Fruit fly (Drosophila melanogaster) whole organism, embryonic: ENCODE measurements around the gene ScpX.

Source experiments
- Awh ChIP-seq: fragments of 200-800 bp; sonication (Bioruptor generic); IDR thresholded peaks from 2 replicates; pipeline ENCODE4, ENCODE4 v1.3.6; 2022; ENCODE audit warnings: missing biosample characterization, missing genetic modification characterization
- B-H2 ChIP-seq: fragments of 200-800 bp; sonication (Bioruptor generic); optimal IDR thresholded peaks from 2 replicates; lab custom pipeline; 2018; ENCODE audit warnings: missing biosample characterization, mild to moderate bottlenecking, missing genetic modification characterization
- CG10267 ChIP-seq: fragments of 200-800 bp; sonication (Bioruptor generic); optimal IDR thresholded peaks from 2 replicates; lab custom pipeline; 2018; ENCODE audit warnings: missing biosample characterization, mild to moderate bottlenecking, missing genetic modification characterization, moderate library complexity
- CG11456 ChIP-seq: fragments of 200-800 bp; sonication (Bioruptor generic); IDR thresholded peaks from 3 replicates; pipeline ENCODE4 v1.3.6; 2022; ENCODE audit warnings: missing biosample characterization, missing genetic modification characterization
- CG11504 ChIP-seq: fragments of 200-800 bp; sonication (Bioruptor generic); optimal IDR thresholded peaks from 3 replicates; lab custom pipeline; 2019; ENCODE audit warnings: missing biosample characterization, mild to moderate bottlenecking, missing genetic modification characterization, moderate library complexity
- CG11560 ChIP-seq: fragments of 200-800 bp; sonication (Bioruptor generic); IDR thresholded peaks from 3 replicates; pipeline ENCODE4 v1.3.6; 2022; ENCODE audit warnings: missing biosample characterization, missing genetic modification characterization
- CG12236 ChIP-seq: fragments of 200-800 bp; sonication (Bioruptor generic); optimal IDR thresholded peaks from 2 replicates; lab custom pipeline; 2016; ENCODE audit warnings: missing biosample characterization, missing genetic modification characterization
- CG12299 ChIP-seq: fragments of 200-800 bp; sonication (Bioruptor generic); optimal IDR thresholded peaks from 2 replicates; lab custom pipeline; 2018; ENCODE audit warnings: missing biosample characterization, mild to moderate bottlenecking, missing genetic modification characterization
- CG13296 ChIP-seq: fragments of 200-800 bp; sonication (Bioruptor generic); optimal IDR thresholded peaks from 3 replicates; lab custom pipeline; 2018; ENCODE audit warnings: missing biosample characterization, mild to moderate bottlenecking, missing genetic modification characterization
- CG14014 ChIP-seq: fragments of 200-800 bp; sonication (Bioruptor generic); IDR thresholded peaks from 2 replicates; pipeline ENCODE4 v1.3.6; 2022; ENCODE audit warnings: missing biosample characterization, missing genetic modification characterization
- CG1529 ChIP-seq: fragments of 200-800 bp; sonication (Bioruptor generic); optimal IDR thresholded peaks from 3 replicates; lab custom pipeline; 2018; ENCODE audit warnings: missing biosample characterization, missing genetic modification characterization
- CG17186 ChIP-seq: fragments of 200-800 bp; sonication (Bioruptor generic); optimal IDR thresholded peaks from 3 replicates; lab custom pipeline; 2017; ENCODE audit warnings: missing biosample characterization, missing genetic modification reagents, missing genetic modification characterization
- CG17328 ChIP-seq: fragments of 200-800 bp; sonication (Bioruptor generic); IDR thresholded peaks from 2 replicates; pipeline ENCODE4 v1.3.6; 2022; ENCODE audit warnings: missing biosample characterization, missing genetic modification characterization
- CG2129 ChIP-seq: fragments of 200-800 bp; sonication (Bioruptor generic); IDR thresholded peaks from 2 replicates; pipeline ENCODE4 v1.3.6; 2022; ENCODE audit warnings: missing biosample characterization, missing genetic modification characterization; ENCODE audit not compliant: partially characterized antibody
- CG32772 ChIP-seq: fragments of 200-800 bp; sonication (Bioruptor generic); IDR thresholded peaks from 2 replicates; pipeline ENCODE4 v1.3.6; 2022; ENCODE audit warnings: missing biosample characterization, missing genetic modification characterization
- CG33557 ChIP-seq: fragments of 200-800 bp; sonication (Bioruptor generic); optimal IDR thresholded peaks from 2 replicates; lab custom pipeline; 2019; ENCODE audit warnings: missing biosample characterization, mild to moderate bottlenecking, missing genetic modification characterization, moderate library complexity
- CG3847 ChIP-seq: fragments of 200-800 bp; sonication (Bioruptor generic); IDR thresholded peaks from 2 replicates; pipeline ENCODE4 v1.3.6; 2022; ENCODE audit warnings: missing biosample characterization, missing genetic modification characterization
- CG5180 ChIP-seq: fragments of 200-800 bp; sonication (Bioruptor generic); optimal IDR thresholded peaks from 3 replicates; lab custom pipeline; 2017; ENCODE audit warnings: missing biosample characterization, missing genetic modification characterization, mild to moderate bottlenecking, moderate library complexity, missing genetic modification reagents
- CG6175 ChIP-seq: fragments of 200-800 bp; sonication (Bioruptor generic); IDR thresholded peaks from 3 replicates; pipeline ENCODE4 v1.3.6; 2022; ENCODE audit warnings: missing biosample characterization, missing genetic modification characterization
- CG7271 ChIP-seq: fragments of 200-800 bp; sonication (Bioruptor generic); optimal IDR thresholded peaks from 2 replicates; lab custom pipeline; 2018; ENCODE audit warnings: missing biosample characterization, mild to moderate bottlenecking, missing genetic modification characterization, moderate library complexity
- CG7372 ChIP-seq: fragments of 200-800 bp; sonication (Bioruptor generic); IDR thresholded peaks from 2 replicates; pipeline ENCODE4 v1.3.6; 2022; ENCODE audit warnings: missing biosample characterization, missing genetic modification characterization
- CG8359 ChIP-seq: fragments of 200-800 bp; sonication (Bioruptor generic); optimal IDR thresholded peaks from 2 replicates; lab custom pipeline; 2017; ENCODE audit warnings: missing biosample characterization, mild to moderate bottlenecking, missing genetic modification characterization, borderline replicate concordance
- CG8924 ChIP-seq: fragments of 200-800 bp; optimal IDR thresholded peaks from 3 replicates; lab custom pipeline; 2019; ENCODE audit warnings: missing biosample characterization, mild to moderate bottlenecking, missing genetic modification characterization, moderate library complexity
- CG9437 ChIP-seq: fragments of 200-800 bp; sonication (Bioruptor generic); optimal IDR thresholded peaks from 2 replicates; lab custom pipeline; 2018; ENCODE audit warnings: missing biosample characterization, mild to moderate bottlenecking, missing genetic modification characterization
- Dll ChIP-seq: fragments of 200-800 bp; sonication (Bioruptor generic); IDR thresholded peaks from 4 replicates; pipeline ENCODE4 v1.3.6; 2022; ENCODE audit warnings: missing biosample characterization, missing genetic modification characterization; ENCODE audit not compliant: partially characterized antibody
- Fer2 ChIP-seq: fragments of 200-800 bp; sonication (Bioruptor generic); optimal IDR thresholded peaks from 2 replicates; lab custom pipeline; 2018; ENCODE audit warnings: missing biosample characterization, mild to moderate bottlenecking, missing genetic modification characterization, moderate library complexity
- GATAe ChIP-seq: fragments of 200-800 bp; sonication (Bioruptor generic); conservative IDR thresholded peaks from 2 replicates; pipeline ENCODE4 v1.3.6; 2022; ENCODE audit warnings: missing biosample characterization, missing genetic modification characterization
- Gug ChIP-seq: fragments of 200-800 bp; sonication (Bioruptor generic); IDR thresholded peaks from 4 replicates; pipeline ENCODE4 v1.3.6; 2022; ENCODE audit warnings: missing biosample characterization, missing genetic modification characterization
- HmgZ ChIP-seq: fragments of 200-800 bp; sonication (Bioruptor generic); optimal IDR thresholded peaks from 2 replicates; lab custom pipeline; 2018; ENCODE audit warnings: missing biosample characterization, mild to moderate bottlenecking, missing genetic modification characterization
- Hsf ChIP-seq: fragments of 200-800 bp; sonication (Bioruptor generic); optimal IDR thresholded peaks from 3 replicates; lab custom pipeline; 2016; ENCODE audit warnings: missing biosample characterization, missing genetic modification characterization
- Lpt ChIP-seq: fragments of >200 bp; optimal IDR thresholded peaks from 2 replicates; lab custom pipeline; 2018; ENCODE audit warnings: missing biosample characterization, missing genetic modification characterization
- NK7.1 ChIP-seq: fragments of 200-800 bp; sonication (Bioruptor generic); optimal IDR thresholded peaks from 3 replicates; lab custom pipeline; 2016; ENCODE audit warnings: missing biosample characterization, missing genetic modification characterization
- Ptx1 ChIP-seq: fragments of 200-800 bp; sonication (Bioruptor generic); IDR thresholded peaks from 2 replicates; pipeline ENCODE4 v1.3.6; 2022; ENCODE audit warnings: missing biosample characterization, missing genetic modification characterization
- amos ChIP-seq: fragments of 200-800 bp; sonication (Bioruptor generic); IDR thresholded peaks from 2 replicates; pipeline ENCODE4 v1.3.6; 2022; ENCODE audit warnings: missing biosample characterization, missing genetic modification characterization; ENCODE audit not compliant: partially characterized antibody
- bab2 ChIP-seq: fragments of 200-800 bp; sonication (Bioruptor generic); optimal IDR thresholded peaks from 2 replicates; lab custom pipeline; 2016; ENCODE audit warnings: missing biosample characterization, missing genetic modification characterization
- crp ChIP-seq, 2 experiments: fragments of 200-800 bp; sonication (Bioruptor generic); optimal IDR thresholded peaks; 2 replicates in 1 of 2; 3 replicates in 1 of 2; lab custom pipeline; 2017; ENCODE audit warnings: missing biosample characterization in 2 of 2, missing genetic modification characterization in 2 of 2, mild to moderate bottlenecking in 1 of 2, moderate library complexity in 1 of 2
- dysf ChIP-seq: fragments of 200-800 bp; sonication (Bioruptor generic); IDR thresholded peaks from 3 replicates; pipeline ENCODE4 v1.3.6; 2022; ENCODE audit warnings: missing biosample characterization, missing genetic modification characterization
- gt ChIP-seq: fragments of 200-800 bp; sonication (Bioruptor generic); IDR thresholded peaks from 2 replicates; pipeline ENCODE4 v1.3.6; 2022; ENCODE audit warnings: missing biosample characterization, missing genetic modification characterization
- jigr1 ChIP-seq: fragments of 200-800 bp; sonication (Bioruptor generic); IDR thresholded peaks from 3 replicates; pipeline ENCODE4 v1.3.6; 2022; ENCODE audit warnings: missing biosample characterization, missing genetic modification characterization
- ken ChIP-seq: fragments of 200-800 bp; sonication (Bioruptor generic); IDR thresholded peaks from 3 replicates; pipeline ENCODE4 v1.3.6; 2022; ENCODE audit warnings: missing biosample characterization, missing genetic modification characterization
- lov ChIP-seq, 2 experiments: fragments of 200-800 bp in 1 of 2; fragments of >200 bp in 1 of 2; sonication (Bioruptor generic) in 1 of 2; IDR thresholded peaks in 1 of 2; optimal IDR thresholded peaks in 1 of 2; 2 replicates in 1 of 2; 3 replicates in 1 of 2; pipeline versions ENCODE4 v1.3.6 to Lab custom; 2017 to 2022; ENCODE audit warnings: missing biosample characterization in 1 of 2, missing genetic modification characterization in 1 of 2
- luna ChIP-seq: fragments of 200-800 bp; sonication (Bioruptor generic); optimal IDR thresholded peaks from 2 replicates; lab custom pipeline; 2016; ENCODE audit warnings: missing biosample characterization, missing genetic modification characterization
- nom ChIP-seq: fragments of 200-800 bp; sonication (Bioruptor generic); optimal IDR thresholded peaks from 2 replicates; lab custom pipeline; 2017; ENCODE audit warnings: missing biosample characterization, missing genetic modification characterization, mild to moderate bottlenecking, moderate library complexity, missing genetic modification reagents
- ro ChIP-seq: fragments of 200-800 bp; sonication (Bioruptor generic); IDR thresholded peaks from 2 replicates; pipeline ENCODE4 v1.3.6; 2022; ENCODE audit warnings: missing biosample characterization, missing genetic modification characterization
- sc ChIP-seq, 3 experiments: fragments of >200 bp in 2 of 3; fragments of 200-800 bp in 1 of 3; sonication (Bioruptor generic) in 1 of 3; optimal IDR thresholded peaks; 2 replicates in 2 of 3; 3 replicates in 1 of 3; lab custom pipeline; 2017; ENCODE audit warnings: mild to moderate bottlenecking in 1 of 3, missing biosample characterization in 1 of 3, missing genetic modification characterization in 1 of 3, missing genetic modification reagents in 1 of 3
- sisA ChIP-seq: fragments of 200-800 bp; sonication (Bioruptor generic); IDR thresholded peaks from 2 replicates; pipeline ENCODE4 v1.3.6; 2022; ENCODE audit warnings: missing biosample characterization, missing genetic modification characterization
- slp2 ChIP-seq: fragments of 200-800 bp; sonication (Bioruptor generic); optimal IDR thresholded peaks from 2 replicates; lab custom pipeline; 2016; ENCODE audit warnings: missing biosample characterization, missing genetic modification characterization
- sr ChIP-seq: fragments of 200-800 bp; sonication (Bioruptor generic); IDR thresholded peaks from 3 replicates; pipeline ENCODE4 v1.3.6; 2022; ENCODE audit warnings: missing biosample characterization, missing genetic modification characterization
- tx ChIP-seq: fragments of 200-800 bp; sonication (Bioruptor generic); optimal IDR thresholded peaks from 2 replicates; lab custom pipeline; 2016; ENCODE audit warnings: missing biosample characterization, missing genetic modification characterization

Gene ScpX

DNA sequence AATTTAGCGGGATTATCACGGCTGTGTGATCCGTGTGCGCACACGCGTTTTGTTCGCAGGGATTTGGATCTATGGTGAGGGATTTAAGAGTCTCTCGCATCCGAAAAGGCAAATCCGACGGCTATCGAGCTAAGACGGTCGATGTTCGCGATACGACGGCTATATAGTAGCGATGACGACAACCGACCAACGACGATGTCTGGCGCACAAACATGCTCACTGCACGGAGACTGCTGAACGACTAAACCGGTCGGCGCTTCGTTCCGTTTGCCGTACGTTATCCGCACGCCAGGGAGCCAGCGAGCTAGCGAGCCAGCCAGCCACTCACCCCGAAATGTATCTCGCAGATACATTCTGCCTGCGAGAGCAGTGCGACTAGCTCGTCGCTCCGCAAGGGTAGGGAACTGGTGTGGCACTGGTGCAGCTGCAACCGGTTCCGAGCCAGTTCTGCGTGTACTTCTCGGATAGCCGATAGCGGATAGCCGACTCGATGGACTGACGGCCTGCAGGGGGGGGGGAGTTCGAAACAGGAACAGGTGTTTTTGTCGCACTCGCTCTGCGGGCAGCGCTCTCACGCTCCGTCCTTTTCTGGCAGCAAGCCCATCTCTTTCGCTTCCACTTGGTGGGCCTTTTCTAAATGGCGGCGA, 50.1 kb downstream of the ScpX start, which contains the start of gene tup (continued):
- TF ChIP-seq slp2 (GFP tag; lab: Kevin White, UChicago) (no peak), nom (GFP tag; lab: Kevin White, UChicago) (peak; percentile 43), CG12299 (tag; lab: Kevin White, UChicago) (no peak), CG11456 (no peak), CG17328 (GFP tag; lab: Robert Waterston, UW) (peak; percentile 46), CG10267 (tag; lab: Kevin White, UChicago) (no peak), CG6175 (0 out of 3 replicates have a peak, but pooled peaks have one; percentile 13), ken (GFP tag; lab: Robert Waterston, UW) (no peak), CG14014 (GFP tag; lab: Robert Waterston, UW) (no peak), bab2 (GFP tag; lab: Kevin White, UChicago) (no peak), crp (GFP tag; optimal IDR thresholded peaks at IDR 0.05; lab: Kevin White, UChicago) (peak in 1 of 2 experiments; percentile 46), sr (GFP tag; lab: Robert Waterston, UW) (no peak), CG5180 (peak; percentile 40), GATAe (GFP tag; lab: Robert Waterston, UW) (no peak), CG3847 (GFP tag; lab: Robert Waterston, UW) (no peak), sc (optimal IDR thresholded peaks at IDR 0.05; lab: Kevin White, UChicago) (no peak), sc (GFP tag; optimal IDR thresholded peaks at IDR 0.05; lab: Kevin White, UChicago) (peak; percentile 3), Awh (GFP tag; lab: Robert Waterston, UW) (peak; percentile 17; the same call in 1 of the 2 replicates), amos (peak; percentile 27; the same call in 1 of the 2 replicates), CG11560 (tag; lab: Robert Waterston, UW) (no peak), gt (no peak), tx (GFP tag; lab: Kevin White, UChicago) (no peak), CG8359 (no peak), CG7271 (tag; lab: Kevin White, UChicago) (peak; percentile 7), NK7.1 (GFP tag; lab: Kevin White, UChicago) (no peak), CG1529 (GFP tag; lab: Kevin White, UChicago) (no peak), CG8924 (tag; lab: Kevin White, UChicago) (peak; percentile 17), jigr1 (GFP tag; lab: Robert Waterston, UW) (no peak), CG11504 (tag; lab: Kevin White, UChicago) (peak; percentile 17), CG13296 (no peak), Gug (no peak), CG33557 (GFP tag; lab: Kevin White, UChicago) (peak; percentile 26), Ptx1 (no peak), Dll (GFP tag; lab: Robert Waterston, UW) (0 out of 4 replicates have a peak, but pooled peaks have one; percentile 24), CG32772 (GFP tag; lab: Robert Waterston, UW) (0 out of 2 replicates have a peak, but pooled peaks have one; percentile 6), CG7372 (no peak), Fer2 (tag; lab: Kevin White, UChicago) (no peak), HmgZ (tag; lab: Kevin White, UChicago) (peak; percentile 30), dysf (GFP tag; lab: Robert Waterston, UW) (no peak), Hsf (GFP tag; lab: Kevin White, UChicago) (no peak), ro (GFP tag; lab: Robert Waterston, UW) (no peak), sisA (GFP tag; lab: Robert Waterston, UW) (no peak), CG17186 (GFP tag; lab: Kevin White, UChicago) (no peak), B-H2 (GFP tag; lab: Kevin White, UChicago) (no peak), CG2129 (GFP tag; lab: Robert Waterston, UW) (no peak), luna (GFP tag; lab: Kevin White, UChicago) (no peak), CG9437 (GFP tag; lab: Kevin White, UChicago) (no peak), lov (optimal IDR thresholded peaks at IDR 0.05; lab: Kevin White, UChicago) (no peak), lov (GFP tag; IDR thresholded peaks at IDR 0.05; lab: Robert Waterston, UW) (0 out of 3 replicates have a peak, but pooled peaks have one; percentile 63), Lpt (GFP tag; lab: Kevin White, UChicago) (no peak), CG12236 (GFP tag; lab: Kevin White, UChicago) (no peak)
